Worm (Caenorhabditis elegans) whole organism, L3 larva: ENCODE measurements around the gene Y43F8B.17.

ENCODE experiments used
- ceh-9 ChIP-seq: sonication (generic microtip); optimal IDR thresholded peaks from 2 replicates; lab custom pipeline; 2018; ENCODE audit warnings: missing biosample characterization, missing genetic modification characterization
- elt-2 ChIP-seq: sonication (generic microtip); optimal IDR thresholded peaks from 2 replicates; lab custom pipeline; 2016; ENCODE audit warnings: missing genetic modification reagents, mild to moderate bottlenecking, missing genetic modification characterization, missing compliant biosample characterization
- elt-3 ChIP-seq, 3 experiments: fragments of 150-350 bp in 1 of 3; sonication (generic microtip) in 2 of 3; optimal IDR thresholded peaks; 2 replicates in 2 of 3; 4 replicates in 1 of 3; lab custom pipeline; 2014 to 2017; ENCODE audit warnings: missing biosample characterization in 3 of 3, missing genetic modification characterization in 3 of 3
- fkh-10 ChIP-seq: sonication (generic microtip); optimal IDR thresholded peaks from 2 replicates; lab custom pipeline; 2017; ENCODE audit warnings: missing biosample characterization, missing genetic modification reagents, missing genetic modification characterization
- fos-1 ChIP-seq: fragments of 150-350 bp; optimal IDR thresholded peaks from 2 replicates; lab custom pipeline; 2014; ENCODE audit warnings: missing biosample characterization, missing genetic modification characterization
- nhr-25 ChIP-seq: sonication (generic microtip); optimal IDR thresholded peaks from 2 replicates; lab custom pipeline; 2017; ENCODE audit warnings: missing biosample characterization, missing genetic modification characterization
- nhr-28 ChIP-seq: fragments of 150-350 bp; optimal IDR thresholded peaks from 2 replicates; lab custom pipeline; 2014; ENCODE audit warnings: missing biosample characterization, missing genetic modification characterization

DNA sequence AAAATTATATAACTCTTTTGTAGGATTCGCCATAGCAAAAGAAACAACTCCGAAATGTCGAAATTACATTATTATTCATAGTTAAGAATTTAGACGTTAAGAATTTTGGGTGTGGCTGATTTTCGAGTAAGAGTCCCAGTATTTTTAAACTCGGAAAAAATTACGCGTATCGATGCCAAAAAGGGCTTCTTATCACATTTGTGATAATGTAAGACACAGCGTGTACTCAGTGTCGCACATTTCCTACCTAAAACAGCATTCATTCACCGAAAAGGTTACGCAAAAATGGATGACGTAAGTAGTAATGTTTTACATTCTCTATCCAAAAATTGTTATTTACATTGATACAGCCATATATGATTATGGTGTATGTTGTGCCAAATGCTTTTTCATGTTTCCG lies 35.0 kb upstream of the Y43F8B.17 start, which contains the start of gene M04C3.5:
- TF ChIP-seq nhr-28 (tag; lab: Kevin White, UChicago) (no peak), fos-1 (tag; lab: Kevin White, UChicago) (no peak), elt-3 (tag; optimal IDR thresholded peaks at IDR 0.05; lab: Kevin White, UChicago) (no peak), fkh-10 (no peak), ceh-9 (tag; lab: Kevin White, UChicago) (no peak), nhr-25 (tag; lab: Kevin White, UChicago) (no peak), elt-2 (tag; lab: Kevin White, UChicago) (peak; percentile 67)
